Worm (Caenorhabditis elegans) whole organism, L4 larva: ENCODE data around the gene gldi-9.

Experiments
- aly-2 ChIP-seq: sonication (generic microtip); optimal IDR thresholded peaks from 2 replicates; lab custom pipeline; 2018; ENCODE audit warnings: missing biosample characterization, missing genetic modification characterization
- dpl-1 ChIP-seq: fragments of 150-350 bp; optimal IDR thresholded peaks from 2 replicates; lab custom pipeline; 2014; ENCODE audit warnings: missing biosample characterization, missing genetic modification reagents, missing genetic modification characterization
- lin-39 ChIP-seq: fragments of 150-350 bp; optimal IDR thresholded peaks from 2 replicates; lab custom pipeline; 2014; ENCODE audit warnings: missing biosample characterization, missing genetic modification reagents, missing genetic modification characterization
- nhr-10 ChIP-seq: fragments of 150-350 bp; optimal IDR thresholded peaks from 2 replicates; lab custom pipeline; 2014; ENCODE audit warnings: missing biosample characterization, missing genetic modification characterization
- nhr-237 ChIP-seq: sonication (generic microtip); optimal IDR thresholded peaks from 2 replicates; lab custom pipeline; 2017; ENCODE audit warnings: missing biosample characterization, missing genetic modification characterization
- nhr-25 ChIP-seq: sonication (generic microtip); optimal IDR thresholded peaks from 2 replicates; lab custom pipeline; 2017; ENCODE audit warnings: missing genetic modification characterization, mild to moderate bottlenecking, missing compliant biosample characterization, antibody characterized with exemption, moderate library complexity, borderline replicate concordance; ENCODE audit not compliant: insufficient read depth
- nhr-76 ChIP-seq: fragments of 150-350 bp; optimal IDR thresholded peaks from 2 replicates; lab custom pipeline; 2014; ENCODE audit warnings: missing biosample characterization, missing genetic modification characterization
- pha-4 ChIP-seq, 2 experiments: fragments of 150-350 bp in 1 of 2; fragments of 200-800 bp in 1 of 2; sonication (Bioruptor generic) in 1 of 2; IDR thresholded peaks in 1 of 2; optimal IDR thresholded peaks in 1 of 2; 2 replicates each; pipeline versions ENCODE4 v1.3.6 to Lab custom; 2014 to 2022; ENCODE audit warnings: missing genetic modification characterization in 2 of 2, missing genetic modification reagents in 2 of 2, missing biosample characterization in 1 of 2, missing compliant biosample characterization in 1 of 2
- unc-39 ChIP-seq: sonication (generic microtip); optimal IDR thresholded peaks from 2 replicates; lab custom pipeline; 2017; ENCODE audit warnings: missing biosample characterization, missing genetic modification characterization

- TF ChIP-seq nhr-237 (no peak), nhr-10 (tag; lab: Kevin White, UChicago) (no peak), nhr-25 (tag; lab: Kevin White, UChicago) (no peak), pha-4 (GFP tag; IDR thresholded peaks at IDR 0.05; lab: Robert Waterston, UW) (no peak), pha-4 (tag; optimal IDR thresholded peaks at IDR 0.05; lab: Kevin White, UChicago) (no peak), nhr-76 (tag; lab: Kevin White, UChicago) (no peak), lin-39 (no peak), aly-2 (no peak), dpl-1 (GFP tag; lab: Kevin White, UChicago) (no peak), unc-39 (tag; lab: Kevin White, UChicago) (no peak)
Observed at ce11 chrIII:2739469-2739868, 16.7 kb downstream of the gldi-9 start, which contains the start of gene cest-25.
